Fruit fly (Drosophila melanogaster): ENCODE results near the gene fwd.

The fwd gene

DNA sequence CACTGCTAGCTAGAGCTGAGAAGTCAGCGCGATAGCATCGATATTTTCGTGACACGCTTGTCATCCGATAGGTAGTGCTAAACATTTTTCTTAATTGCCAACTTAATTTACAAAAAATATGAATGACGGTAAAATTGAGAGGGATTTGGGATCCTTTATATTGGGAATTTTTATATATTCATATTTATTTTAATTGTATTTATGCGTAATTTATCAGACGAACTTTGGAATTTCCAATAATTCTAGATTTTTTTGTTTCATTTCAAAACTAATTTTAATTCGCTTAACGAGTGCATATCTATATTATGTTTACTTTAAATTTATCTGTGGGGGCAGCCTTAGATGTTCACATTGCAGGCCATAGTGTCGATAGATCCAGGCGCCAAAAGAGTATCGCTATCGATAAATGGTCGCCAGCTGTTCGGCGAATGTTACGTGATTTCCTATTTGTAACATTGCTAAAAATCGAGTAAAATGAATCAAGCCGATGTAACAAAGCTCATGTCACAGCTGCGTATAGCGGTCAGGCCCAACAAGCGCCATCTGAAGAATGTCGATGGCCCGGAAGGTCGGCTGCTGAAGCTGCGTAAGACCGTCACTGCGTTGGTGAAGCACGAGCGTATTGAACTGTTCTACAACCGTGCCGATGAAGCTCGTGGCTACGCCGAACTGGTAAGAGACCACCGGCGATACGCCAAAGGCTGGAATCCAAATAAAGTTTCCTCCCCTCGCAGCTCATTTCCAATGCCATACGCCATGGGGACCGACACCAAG, 55.1 kb downstream of the fwd start, which contains the start of the genes Tudor-SN and mRpL17:
Gene Tudor-SN (minus strand): TSS at position 3 of the 774 bp plus-strand sequence.
Gene mRpL17 (plus strand): TSS at position 402 of the 774 bp plus-strand sequence.
- peak; percentile 26 for TF ChIP-seq tj (GFP tag; optimal IDR thresholded peaks at IDR 0.05)
- peak; percentile 69 for TF ChIP-seq CG11617 (GFP tag; optimal IDR thresholded peaks at IDR 0.05)
- TF ChIP-seq ovo (GFP tag; optimal IDR thresholded peaks at IDR 0.05) = peak; percentile 46
- peak; percentile 17 for TF ChIP-seq Mnt (GFP tag; optimal IDR thresholded peaks at IDR 0.05)
- no peak for TF ChIP-seq Clk (GFP tag; optimal IDR thresholded peaks at IDR 0.05)
- peak; percentile 53 for TF ChIP-seq CG7101 (tag; optimal IDR thresholded peaks at IDR 0.05)
- TF ChIP-seq CG14711 (tag; optimal IDR thresholded peaks at IDR 0.05) = no peak
- TF ChIP-seq cic (GFP tag; optimal IDR thresholded peaks at IDR 0.05) = no peak
- TF ChIP-seq CG5204 (GFP tag; optimal IDR thresholded peaks at IDR 0.05) = no peak
- peak; percentile 42 for TF ChIP-seq Hr96 (GFP tag; optimal IDR thresholded peaks at IDR 0.05)
- TF ChIP-seq CG12768 (GFP tag; optimal IDR thresholded peaks at IDR 0.05) = no peak
- peak; percentile 63 for TF ChIP-seq CG1620 (GFP tag; optimal IDR thresholded peaks at IDR 0.05)
- TF ChIP-seq Crg-1 (GFP tag; optimal IDR thresholded peaks at IDR 0.05) = peak; percentile 20
- peak; percentile 6 for TF ChIP-seq pad (GFP tag; optimal IDR thresholded peaks at IDR 0.05)
- TF ChIP-seq kay (GFP tag; ENCODE audit: borderline replicate concordance) = no peak
- TF ChIP-seq toe (GFP tag; optimal IDR thresholded peaks at IDR 0.05) = peak; percentile 76
- TF ChIP-seq bab1 (GFP tag; optimal IDR thresholded peaks at IDR 0.05) = peak; percentile 19
- TF ChIP-seq CG33017 (tag; optimal IDR thresholded peaks at IDR 0.05) = no peak

DNA sequence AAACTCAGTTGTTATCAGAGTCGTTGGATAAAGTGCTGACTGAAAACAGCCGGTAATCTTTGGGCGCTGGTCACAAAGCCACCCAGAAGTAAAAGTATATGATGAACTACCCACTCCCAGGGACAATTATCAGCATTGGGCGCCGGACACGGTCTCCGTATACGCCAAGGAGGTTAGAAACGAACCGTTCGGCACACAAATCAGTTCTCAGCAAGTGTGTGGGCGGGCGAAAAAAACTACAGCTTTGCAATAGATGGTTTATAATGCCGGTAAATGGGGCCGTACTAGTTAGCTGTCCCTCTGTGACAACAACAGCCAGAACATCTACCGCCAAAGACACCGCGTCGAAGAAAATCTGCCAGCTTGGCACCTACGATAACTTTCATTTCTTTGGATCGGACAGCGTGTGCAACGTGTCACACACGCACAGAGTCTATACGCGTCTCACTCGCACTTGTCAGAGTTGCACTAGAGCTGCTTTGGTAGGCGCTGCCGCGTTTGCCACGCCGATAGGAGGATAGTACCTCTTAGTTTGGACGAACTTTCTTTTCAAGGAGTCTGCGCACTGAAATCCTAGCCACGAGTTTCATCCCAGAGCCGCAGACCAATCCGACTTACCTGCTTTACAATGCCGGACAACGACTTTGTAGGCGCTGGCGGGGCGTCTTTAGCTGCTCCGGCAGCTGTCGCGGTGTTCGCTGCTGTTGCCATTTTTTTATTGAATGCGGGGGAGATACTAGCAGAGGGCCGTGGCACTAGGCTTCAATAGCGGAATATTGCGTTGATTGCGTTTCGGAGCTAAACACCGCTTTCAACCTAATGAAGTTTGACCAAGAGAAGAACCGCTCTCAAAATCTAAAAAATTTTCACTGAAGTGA, 55.9 kb downstream of the fwd start:
- TF ChIP-seq toe (GFP tag; optimal IDR thresholded peaks at IDR 0.05) = no peak
- peak; percentile 48 for TF ChIP-seq Mnt (GFP tag; optimal IDR thresholded peaks at IDR 0.05)

DNA sequence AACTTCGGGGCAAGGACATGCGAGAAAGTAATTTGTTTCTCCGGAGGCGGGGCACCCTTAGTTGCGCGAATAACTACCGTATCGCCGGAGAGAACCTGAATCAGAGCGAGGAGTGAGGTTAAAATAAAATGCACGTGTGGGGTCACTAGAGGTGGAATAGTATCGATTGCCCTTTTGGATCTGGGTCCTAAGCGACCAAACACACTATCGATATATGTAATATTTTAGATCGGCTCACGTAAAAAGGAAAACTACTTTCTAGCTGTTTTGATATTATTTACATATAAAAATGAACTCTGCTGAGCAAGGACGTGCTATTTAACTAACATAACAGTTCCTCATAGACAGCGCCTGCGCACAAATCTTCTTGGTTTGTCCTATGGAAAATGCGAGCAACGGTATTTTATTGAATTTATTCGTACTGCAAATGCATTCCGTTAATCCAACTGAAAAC, 56.9 kb downstream of the fwd start:
- TF ChIP-seq pad (GFP tag; optimal IDR thresholded peaks at IDR 0.05) (peak; percentile 5), kay (GFP tag; ENCODE audit: borderline replicate concordance) (no peak), CG33017 (tag; optimal IDR thresholded peaks at IDR 0.05) (no peak), CG12768 (GFP tag; optimal IDR thresholded peaks at IDR 0.05) (peak; percentile 58), CG7101 (tag; optimal IDR thresholded peaks at IDR 0.05) (peak; percentile 5), CG7045 (GFP tag; optimal IDR thresholded peaks at IDR 0.05) (no peak), tj (GFP tag; optimal IDR thresholded peaks at IDR 0.05) (peak; percentile 23), bab1 (GFP tag; optimal IDR thresholded peaks at IDR 0.05) (no peak), Crg-1 (GFP tag; optimal IDR thresholded peaks at IDR 0.05) (no peak), ovo (GFP tag; optimal IDR thresholded peaks at IDR 0.05) (peak; percentile 79), Mnt (GFP tag; optimal IDR thresholded peaks at IDR 0.05) (peak; percentile 97), CG14711 (tag; optimal IDR thresholded peaks at IDR 0.05) (no peak), CG1620 (GFP tag; optimal IDR thresholded peaks at IDR 0.05) (peak; percentile 29), Hr96 (GFP tag; optimal IDR thresholded peaks at IDR 0.05) (peak; percentile 32), CG11617 (GFP tag; optimal IDR thresholded peaks at IDR 0.05) (no peak)

DNA sequence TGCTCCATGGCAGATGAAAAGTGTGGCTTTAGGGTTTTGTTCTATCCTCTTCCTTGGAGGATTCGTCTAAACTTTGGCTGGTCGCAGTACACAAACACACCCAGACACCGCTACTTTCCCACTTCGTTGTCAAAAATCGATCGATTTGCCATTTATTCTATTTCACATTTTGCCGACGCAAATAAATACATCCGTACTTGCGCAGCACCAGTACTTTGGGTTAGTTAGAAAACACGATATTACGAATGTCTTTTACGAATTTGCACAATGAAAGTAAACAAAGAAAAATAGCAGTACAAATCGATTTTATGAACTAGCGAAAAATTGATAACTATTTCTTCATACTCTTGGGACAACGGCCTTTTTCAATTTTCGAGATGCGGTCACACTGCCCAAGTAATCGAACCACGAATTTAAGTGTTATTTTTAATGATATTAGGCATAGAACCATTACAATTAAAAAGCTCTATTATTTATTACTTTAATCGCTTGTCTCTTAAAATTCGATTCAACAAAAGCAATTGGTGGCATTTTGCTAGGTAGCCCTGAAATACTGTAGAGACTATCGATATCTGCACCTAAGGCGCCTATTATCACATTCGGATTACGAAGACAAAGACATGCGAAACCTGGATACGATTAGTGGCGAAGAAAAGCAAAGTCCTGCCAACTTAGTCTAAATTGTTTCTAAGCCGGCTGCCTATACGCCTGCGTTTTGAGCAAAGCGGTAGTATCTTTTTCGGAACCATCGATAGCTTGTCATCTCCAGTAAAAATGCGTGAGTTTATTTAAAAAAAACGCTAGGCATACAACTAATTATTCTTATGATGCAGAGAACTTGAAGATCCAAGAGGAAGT, 61.8 kb downstream of the fwd start, which contains the start of the genes DIP2 and wac:
Gene DIP2 (minus strand): TSS at position 337 of the 858 bp plus-strand sequence.
Gene wac (plus strand): TSS at position 559 of the 858 bp plus-strand sequence.
- peak; percentile 68 for TF ChIP-seq CG1620 (GFP tag; optimal IDR thresholded peaks at IDR 0.05)
- peak; percentile 54 for TF ChIP-seq tj (GFP tag; optimal IDR thresholded peaks at IDR 0.05)
- peak; percentile 69 for TF ChIP-seq CG11617 (GFP tag; optimal IDR thresholded peaks at IDR 0.05)
- peak; percentile 48 for TF ChIP-seq pad (GFP tag; optimal IDR thresholded peaks at IDR 0.05)
- TF ChIP-seq ovo (GFP tag; optimal IDR thresholded peaks at IDR 0.05) = peak; percentile 43
- no peak for TF ChIP-seq toe (GFP tag; optimal IDR thresholded peaks at IDR 0.05)
- TF ChIP-seq Mnt (GFP tag; optimal IDR thresholded peaks at IDR 0.05) = peak; percentile 54
- TF ChIP-seq cnc (optimal IDR thresholded peaks at IDR 0.05) = no peak
- no peak for TF ChIP-seq Hr96 (GFP tag; optimal IDR thresholded peaks at IDR 0.05)
- TF ChIP-seq cic (GFP tag; optimal IDR thresholded peaks at IDR 0.05) = no peak
- no peak for TF ChIP-seq CG5204 (GFP tag; optimal IDR thresholded peaks at IDR 0.05)
- peak; percentile 46 for TF ChIP-seq CG12768 (GFP tag; optimal IDR thresholded peaks at IDR 0.05)
- TF ChIP-seq CG14711 (tag; optimal IDR thresholded peaks at IDR 0.05) = peak; percentile 71
- TF ChIP-seq Clk (GFP tag; optimal IDR thresholded peaks at IDR 0.05) = no peak
- peak; percentile 63 for TF ChIP-seq bab1 (GFP tag; optimal IDR thresholded peaks at IDR 0.05)
- peak; percentile 10 for TF ChIP-seq CG7045 (GFP tag; optimal IDR thresholded peaks at IDR 0.05)
- TF ChIP-seq kay (GFP tag; ENCODE audit: borderline replicate concordance) = no peak
- TF ChIP-seq CG33017 (tag; optimal IDR thresholded peaks at IDR 0.05) = peak; percentile 41
- peak; percentile 59 for TF ChIP-seq Crg-1 (GFP tag; optimal IDR thresholded peaks at IDR 0.05)
- peak; percentile 64 for TF ChIP-seq CG7101 (tag; optimal IDR thresholded peaks at IDR 0.05)

Data from whole organism, adult.